Fruit fly (Drosophila melanogaster) whole organism, pupa: ENCODE measurements around the gene Qsox3.

Source experiments
- CG32121 ChIP-seq: fragments of 200-800 bp; sonication (Bioruptor generic); IDR thresholded peaks from 2 replicates; pipeline ENCODE4 v1.3.6; 2022; ENCODE audit warnings: missing biosample characterization, missing genetic modification characterization
- CG34367 ChIP-seq: fragments of 200-800 bp; sonication (Bioruptor generic); optimal IDR thresholded peaks from 2 replicates; lab custom pipeline; 2018; ENCODE audit warnings: missing biosample characterization, mild to moderate bottlenecking, missing genetic modification characterization
- CG8159 ChIP-seq: fragments of 200-800 bp; sonication (Bioruptor generic); optimal IDR thresholded peaks from 3 replicates; lab custom pipeline; 2018; ENCODE audit warnings: missing biosample characterization, mild to moderate bottlenecking, missing genetic modification characterization, moderate library complexity
- Pif1B ChIP-seq: fragments of 200-800 bp; sonication (Bioruptor generic); optimal IDR thresholded peaks from 3 replicates; lab custom pipeline; 2016; ENCODE audit warnings: missing biosample characterization, missing genetic modification characterization

- no peak for TF ChIP-seq CG8159 (tag; lab: Kevin White, UChicago)
- no peak for TF ChIP-seq CG34367
- no peak for TF ChIP-seq CG32121
- no peak for TF ChIP-seq Pif1B
These were observed 12.1 kb downstream of the Qsox3 start for dm6 chr3R:21923742-21924141.
